Worm (Caenorhabditis elegans): Measurements from ENCODE around the gene hyl-1.

The hyl-1 gene

DNA sequence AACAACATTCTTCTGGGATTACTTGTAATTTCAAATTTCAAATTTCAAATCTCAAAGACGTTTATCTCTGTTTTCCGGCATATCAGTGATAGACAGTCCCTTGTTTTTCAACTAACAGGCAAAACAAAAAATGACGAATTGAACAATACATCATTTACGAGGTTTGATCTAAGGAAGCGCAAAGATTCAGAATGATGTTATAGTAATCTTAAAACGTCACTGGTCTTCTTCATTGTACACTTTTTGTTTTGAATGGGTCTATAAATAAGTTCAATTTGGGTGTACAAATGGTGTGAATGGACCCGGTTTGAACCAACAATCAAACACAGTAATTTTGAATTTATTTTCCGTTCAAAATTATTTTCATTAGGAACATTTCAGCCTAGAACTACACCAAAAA is 14.9 kb upstream of the hyl-1 start:
- TF ChIP-seq tbx-37 (GFP tag; conservative IDR thresholded peaks at IDR 0.05): no peak
- no peak for TF ChIP-seq hnd-1 (tag; optimal IDR thresholded peaks at IDR 0.05)
- no peak for TF ChIP-seq F13C5.2 (tag; optimal IDR thresholded peaks at IDR 0.05)
- TF ChIP-seq ceh-13 (GFP tag; optimal IDR thresholded peaks at IDR 0.05): no peak
- TF ChIP-seq hmg-4 (GFP tag; optimal IDR thresholded peaks at IDR 0.05): no peak
- TF ChIP-seq ama-1 (optimal IDR thresholded peaks at IDR 0.05): no peak
- TF ChIP-seq ets-7 (tag; optimal IDR thresholded peaks at IDR 0.05): no peak
- no peak for TF ChIP-seq tra-4 (tag; optimal IDR thresholded peaks at IDR 0.05)
- no peak for TF ChIP-seq pes-1 (GFP tag; IDR thresholded peaks at IDR 0.05)
- no peak for TF ChIP-seq flt-1 (GFP tag; IDR thresholded peaks at IDR 0.05)
- TF ChIP-seq ceh-36 (tag; optimal IDR thresholded peaks at IDR 0.05): no peak

ce11 chrIV:8526050-8526449 is 12.9 kb upstream of the hyl-1 start:
- TF ChIP-seq ets-7 (tag; optimal IDR thresholded peaks at IDR 0.05) (no peak), B0310.2 (tag; optimal IDR thresholded peaks at IDR 0.05) (no peak), ceh-36 (tag; optimal IDR thresholded peaks at IDR 0.05) (no peak), scrt-1 (GFP tag; IDR thresholded peaks at IDR 0.05) (no peak), hmbx-1 (tag; optimal IDR thresholded peaks at IDR 0.05) (no peak), hmg-4 (GFP tag; optimal IDR thresholded peaks at IDR 0.05) (no peak), ama-1 (optimal IDR thresholded peaks at IDR 0.05) (no peak), tra-4 (tag; optimal IDR thresholded peaks at IDR 0.05) (no peak), aly-1 (tag; optimal IDR thresholded peaks at IDR 0.05) (no peak), tbx-37 (GFP tag; conservative IDR thresholded peaks at IDR 0.05) (no peak), hnd-1 (tag; optimal IDR thresholded peaks at IDR 0.05) (no peak), flt-1 (GFP tag; IDR thresholded peaks at IDR 0.05) (no peak), sea-1 (GFP tag; conservative IDR thresholded peaks at IDR 0.05) (no peak), tbx-11 (GFP tag; IDR thresholded peaks at IDR 0.05) (no peak), pes-1 (GFP tag; IDR thresholded peaks at IDR 0.05) (no peak), ceh-13 (GFP tag; optimal IDR thresholded peaks at IDR 0.05) (no peak), F13C5.2 (tag; optimal IDR thresholded peaks at IDR 0.05) (no peak)

- no peak for TF ChIP-seq pes-1 (GFP tag; IDR thresholded peaks at IDR 0.05)
- TF ChIP-seq ets-7 (tag; optimal IDR thresholded peaks at IDR 0.05): no peak
- no peak for TF ChIP-seq ama-1 (optimal IDR thresholded peaks at IDR 0.05)
- TF ChIP-seq aly-1 (tag; optimal IDR thresholded peaks at IDR 0.05): no peak
- no peak for TF ChIP-seq ceh-13 (GFP tag; optimal IDR thresholded peaks at IDR 0.05)
- TF ChIP-seq scrt-1 (GFP tag; IDR thresholded peaks at IDR 0.05): no peak
- TF ChIP-seq B0310.2 (tag; optimal IDR thresholded peaks at IDR 0.05): no peak
- no peak for TF ChIP-seq hnd-1 (tag; optimal IDR thresholded peaks at IDR 0.05)
- no peak for TF ChIP-seq hmg-4 (GFP tag; optimal IDR thresholded peaks at IDR 0.05)
- TF ChIP-seq sea-1 (GFP tag; conservative IDR thresholded peaks at IDR 0.05): no peak
Measured at ce11 chrIV:8526579-8526978, 12.3 kb upstream of the hyl-1 start.

DNA sequence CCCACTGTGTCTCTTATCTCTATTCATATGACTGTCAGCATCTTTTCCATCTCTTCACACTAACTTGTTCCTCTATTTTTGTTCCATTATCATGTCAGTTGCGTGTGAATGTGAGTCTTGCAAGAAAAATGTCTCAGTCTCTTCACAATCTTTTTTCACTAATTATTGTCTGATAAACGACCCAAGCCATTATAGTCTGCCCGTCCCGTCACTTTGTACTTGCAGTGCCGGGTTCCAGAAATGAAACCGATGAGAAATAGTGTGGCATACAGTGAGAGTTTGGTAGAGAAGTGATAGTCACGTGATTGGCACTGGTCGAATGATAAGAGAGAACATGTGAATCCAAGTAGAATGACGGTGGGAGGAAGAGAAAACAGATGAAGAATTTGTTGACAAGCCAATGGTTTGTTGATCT is 11.3 kb upstream of the hyl-1 start:
- TF ChIP-seq tbx-37 (GFP tag; conservative IDR thresholded peaks at IDR 0.05) (no peak), F13C5.2 (tag; optimal IDR thresholded peaks at IDR 0.05) (no peak), ama-1 (optimal IDR thresholded peaks at IDR 0.05) (no peak), tbx-11 (GFP tag; IDR thresholded peaks at IDR 0.05) (no peak), B0310.2 (tag; optimal IDR thresholded peaks at IDR 0.05) (no peak), ceh-13 (GFP tag; optimal IDR thresholded peaks at IDR 0.05) (no peak), tra-4 (tag; optimal IDR thresholded peaks at IDR 0.05) (no peak), hmg-4 (GFP tag; optimal IDR thresholded peaks at IDR 0.05) (no peak), hnd-1 (tag; optimal IDR thresholded peaks at IDR 0.05) (no peak), aly-1 (tag; optimal IDR thresholded peaks at IDR 0.05) (no peak), scrt-1 (GFP tag; IDR thresholded peaks at IDR 0.05) (no peak), hmbx-1 (tag; optimal IDR thresholded peaks at IDR 0.05) (no peak), pes-1 (GFP tag; IDR thresholded peaks at IDR 0.05) (no peak), ceh-36 (tag; optimal IDR thresholded peaks at IDR 0.05) (no peak), ets-7 (tag; optimal IDR thresholded peaks at IDR 0.05) (no peak)

DNA sequence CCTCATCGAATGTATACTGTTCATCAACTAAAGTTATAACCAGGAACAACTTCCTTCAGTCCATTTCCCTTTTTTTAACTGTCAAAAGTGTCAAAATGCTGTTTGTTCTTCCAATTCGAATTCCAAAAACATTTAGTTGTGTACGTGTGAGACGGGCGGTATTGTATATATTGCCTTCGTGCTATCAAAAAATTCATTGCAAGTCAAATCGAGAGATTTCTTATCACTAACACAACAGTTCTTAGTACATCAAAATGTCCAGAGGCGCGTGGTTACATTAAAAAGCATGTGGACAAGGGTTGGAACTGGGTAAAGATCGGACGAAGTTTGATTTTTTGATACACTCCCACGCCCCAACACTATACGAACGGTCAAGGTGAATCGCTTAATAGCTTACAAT is 10.6 kb upstream of the hyl-1 start:
- TF ChIP-seq hmbx-1 (tag; optimal IDR thresholded peaks at IDR 0.05) (no peak), flt-1 (GFP tag; IDR thresholded peaks at IDR 0.05) (no peak)

ce11 chrIV:8529039-8529438 is 9.9 kb upstream of the hyl-1 start:
- TF ChIP-seq ets-7 (tag; optimal IDR thresholded peaks at IDR 0.05): no peak
- no peak for TF ChIP-seq tbx-37 (GFP tag; conservative IDR thresholded peaks at IDR 0.05)
- no peak for TF ChIP-seq tbx-11 (GFP tag; IDR thresholded peaks at IDR 0.05)
- no peak for TF ChIP-seq scrt-1 (GFP tag; IDR thresholded peaks at IDR 0.05)
- TF ChIP-seq tra-4 (tag; optimal IDR thresholded peaks at IDR 0.05): no peak
- no peak for TF ChIP-seq hmg-4 (GFP tag; optimal IDR thresholded peaks at IDR 0.05)
- TF ChIP-seq ama-1 (optimal IDR thresholded peaks at IDR 0.05): no peak
- TF ChIP-seq aly-1 (tag; optimal IDR thresholded peaks at IDR 0.05): no peak
- no peak for TF ChIP-seq B0310.2 (tag; optimal IDR thresholded peaks at IDR 0.05)
- TF ChIP-seq hmbx-1 (tag; optimal IDR thresholded peaks at IDR 0.05): no peak
- no peak for TF ChIP-seq ceh-36 (tag; optimal IDR thresholded peaks at IDR 0.05)
- no peak for TF ChIP-seq sea-1 (GFP tag; conservative IDR thresholded peaks at IDR 0.05)
- TF ChIP-seq hnd-1 (tag; optimal IDR thresholded peaks at IDR 0.05): no peak
- TF ChIP-seq pes-1 (GFP tag; IDR thresholded peaks at IDR 0.05): no peak
- TF ChIP-seq F13C5.2 (tag; optimal IDR thresholded peaks at IDR 0.05): no peak

DNA sequence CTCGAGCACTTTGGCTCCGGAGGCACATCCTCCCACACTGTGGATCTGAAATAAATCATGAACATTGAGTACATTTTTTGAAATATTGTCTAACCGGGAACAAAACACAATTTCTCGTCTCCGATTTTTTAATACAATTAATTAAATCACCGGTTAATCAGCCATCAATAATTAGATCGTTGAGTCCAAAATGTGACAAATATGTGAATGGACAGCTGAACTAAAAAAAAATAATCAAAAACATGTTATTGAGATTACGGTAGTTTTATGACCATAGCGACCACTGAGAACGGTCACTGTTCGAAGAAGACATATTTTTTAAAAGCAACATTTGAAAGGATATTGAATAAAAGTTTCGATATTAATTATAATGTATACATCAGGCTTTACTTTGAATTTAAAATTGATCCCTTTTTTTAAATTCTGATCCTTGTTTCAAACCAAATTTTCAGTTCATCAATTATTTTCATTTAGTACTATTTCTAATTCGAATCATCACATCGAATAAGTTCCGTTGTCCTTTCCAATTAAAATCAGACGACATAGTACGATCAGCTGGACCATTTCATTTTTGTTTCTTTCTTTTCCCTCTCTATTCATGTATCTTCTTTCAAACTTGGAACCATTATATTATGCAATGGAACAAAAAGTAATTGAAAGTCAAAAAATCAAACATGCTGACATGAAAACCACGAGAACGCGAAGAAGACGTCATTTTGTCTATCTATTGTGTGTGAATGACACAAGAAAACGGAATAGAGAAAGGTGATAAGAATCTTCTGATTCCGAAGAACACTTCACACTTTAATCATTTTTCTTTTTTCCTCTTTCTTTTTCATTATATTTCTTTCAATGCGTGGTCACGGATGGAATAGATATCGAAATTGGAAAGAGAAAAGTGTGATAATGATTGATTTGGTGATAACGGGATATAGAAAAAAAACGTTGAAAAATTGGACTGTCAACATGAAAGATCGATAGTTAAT is 8.6 kb upstream of the hyl-1 start:
- TF ChIP-seq tbx-37 (GFP tag; conservative IDR thresholded peaks at IDR 0.05): no peak
- no peak for TF ChIP-seq F13C5.2 (tag; optimal IDR thresholded peaks at IDR 0.05)
- no peak for TF ChIP-seq ceh-13 (GFP tag; optimal IDR thresholded peaks at IDR 0.05)
- TF ChIP-seq hnd-1 (tag; optimal IDR thresholded peaks at IDR 0.05): no peak
- TF ChIP-seq ets-7 (tag; optimal IDR thresholded peaks at IDR 0.05): no peak
- no peak for TF ChIP-seq tra-4 (tag; optimal IDR thresholded peaks at IDR 0.05)
- no peak for TF ChIP-seq flt-1 (GFP tag; IDR thresholded peaks at IDR 0.05)
- TF ChIP-seq pes-1 (GFP tag; IDR thresholded peaks at IDR 0.05): no peak
- TF ChIP-seq hmg-4 (GFP tag; optimal IDR thresholded peaks at IDR 0.05): no peak
- TF ChIP-seq hmbx-1 (tag; optimal IDR thresholded peaks at IDR 0.05): no peak
- no peak for TF ChIP-seq sea-1 (GFP tag; conservative IDR thresholded peaks at IDR 0.05)
- no peak for TF ChIP-seq tbx-11 (GFP tag; IDR thresholded peaks at IDR 0.05)
- no peak for TF ChIP-seq ceh-36 (tag; optimal IDR thresholded peaks at IDR 0.05)
- TF ChIP-seq B0310.2 (tag; optimal IDR thresholded peaks at IDR 0.05): no peak
- no peak for TF ChIP-seq scrt-1 (GFP tag; IDR thresholded peaks at IDR 0.05)
